Fruit fly (Drosophila melanogaster) whole organism, larva: Measurements from ENCODE around the gene CG33111.

Experiments used
- noc ChIP-seq: fragments of 200-800 bp; sonication (Bioruptor generic); optimal IDR thresholded peaks from 3 replicates; lab custom pipeline; 2019; ENCODE audit warnings: missing biosample characterization, mild to moderate bottlenecking, missing genetic modification characterization, moderate library complexity

CG33111 gene

dm6 chr3R:23760219-23761018 lies 58.6 kb downstream of the CG33111 start, which contains the start of gene SdhD:
SdhD (minus strand) TSS chr3R:23760600.
- peak; percentile 7 for TF ChIP-seq noc (tag; lab: Kevin White, UChicago)

dm6 chr3R:23757912-23758607 lies 61.0 kb downstream of the CG33111 start, which contains the start of the genes PTPMT1 and Hrd3:
PTPMT1 (plus strand) TSS chr3R:23758339.
Hrd3 (minus strand) TSS chr3R:23758557.
- peak; percentile 99 for TF ChIP-seq noc (tag; lab: Kevin White, UChicago)

dm6 chr3R:23752728-23753127 lies 66.3 kb downstream of the CG33111 start, which contains the start of the genes RanBP3 and Rpt5:
RanBP3 (minus strand) TSS chr3R:23752834.
Rpt5 (plus strand) TSS chr3R:23752876.
- peak; percentile 64 for TF ChIP-seq noc (tag; lab: Kevin White, UChicago)
